Fruit fly (Drosophila melanogaster) whole organism, prepupa: ENCODE results near the gene CG14194.

Experiments used
- Blimp-1 ChIP-seq: fragments of 200-800 bp; sonication (Bioruptor generic); optimal IDR thresholded peaks from 3 replicates; lab custom pipeline; 2017; ENCODE audit warnings: missing biosample characterization, missing genetic modification characterization, mild to moderate bottlenecking, moderate library complexity, missing genetic modification reagents
- CG10631 ChIP-seq: fragments of 200-800 bp; sonication (Bioruptor generic); optimal IDR thresholded peaks from 2 replicates; lab custom pipeline; 2016; ENCODE audit warnings: missing biosample characterization, missing genetic modification characterization
- CG10669 ChIP-seq: fragments of 200-800 bp; sonication (Bioruptor generic); optimal IDR thresholded peaks from 3 replicates; lab custom pipeline; 2018; ENCODE audit warnings: missing biosample characterization, mild to moderate bottlenecking, missing genetic modification characterization, moderate library complexity
- CG11294 ChIP-seq: fragments of 200-800 bp; sonication (Bioruptor generic); IDR thresholded peaks from 2 replicates; pipeline ENCODE4 v1.3.6; 2022; ENCODE audit warnings: missing biosample characterization, missing genetic modification characterization
- CG15336 ChIP-seq: fragments of 200-800 bp; sonication (Bioruptor generic); IDR thresholded peaks from 2 replicates; pipeline ENCODE4 v1.3.6; 2022; ENCODE audit warnings: missing biosample characterization, missing genetic modification characterization
- CG1621 ChIP-seq: fragments of 200-800 bp; sonication (Bioruptor generic); optimal IDR thresholded peaks from 3 replicates; lab custom pipeline; 2018; ENCODE audit warnings: missing biosample characterization, mild to moderate bottlenecking, missing genetic modification characterization
- CG16779 ChIP-seq: fragments of 200-800 bp; sonication (Bioruptor generic); optimal IDR thresholded peaks from 3 replicates; lab custom pipeline; 2017; ENCODE audit warnings: missing biosample characterization, mild to moderate bottlenecking, missing genetic modification characterization
- CG3032 ChIP-seq: fragments of 200-800 bp; optimal IDR thresholded peaks from 2 replicates; lab custom pipeline; 2019; ENCODE audit warnings: missing biosample characterization, mild to moderate bottlenecking, missing genetic modification characterization, moderate library complexity
- CG31627 ChIP-seq: fragments of 200-800 bp; sonication (Bioruptor generic); optimal IDR thresholded peaks from 3 replicates; lab custom pipeline; 2016; ENCODE audit warnings: missing biosample characterization, missing genetic modification characterization
- CG32006 ChIP-seq: fragments of 200-800 bp; sonication (Bioruptor generic); optimal IDR thresholded peaks from 3 replicates; lab custom pipeline; 2017; ENCODE audit warnings: missing biosample characterization, mild to moderate bottlenecking, missing genetic modification characterization
- CG3919 ChIP-seq: fragments of 200-800 bp; sonication (Bioruptor generic); optimal IDR thresholded peaks from 3 replicates; lab custom pipeline; 2016; ENCODE audit warnings: missing biosample characterization, missing genetic modification characterization
- CG6163 ChIP-seq: fragments of 200-800 bp; sonication (Bioruptor generic); IDR thresholded peaks from 3 replicates; pipeline ENCODE4 v1.3.6; 2022; ENCODE audit warnings: missing biosample characterization, missing genetic modification characterization
- CG6276 ChIP-seq: fragments of 200-800 bp; sonication (Bioruptor generic); optimal IDR thresholded peaks from 2 replicates; lab custom pipeline; 2017; ENCODE audit warnings: missing biosample characterization, mild to moderate bottlenecking, missing genetic modification characterization
- CG6792 ChIP-seq: fragments of 200-800 bp; sonication (Bioruptor generic); optimal IDR thresholded peaks from 3 replicates; lab custom pipeline; 2016; ENCODE audit warnings: missing biosample characterization, missing genetic modification characterization
- CG6808 ChIP-seq: fragments of 200-800 bp; sonication (Bioruptor generic); optimal IDR thresholded peaks from 3 replicates; lab custom pipeline; 2017; ENCODE audit warnings: missing biosample characterization, missing genetic modification characterization, mild to moderate bottlenecking, moderate library complexity, missing genetic modification reagents
- CG7368 ChIP-seq: fragments of 200-800 bp; sonication (Bioruptor generic); optimal IDR thresholded peaks from 3 replicates; lab custom pipeline; 2016; ENCODE audit warnings: missing biosample characterization, missing genetic modification characterization
- CG8319 ChIP-seq: fragments of 200-800 bp; sonication (Bioruptor generic); optimal IDR thresholded peaks from 3 replicates; lab custom pipeline; 2016; ENCODE audit warnings: missing biosample characterization, missing genetic modification characterization
- CG8632 ChIP-seq: fragments of 200-800 bp; sonication (Bioruptor generic); optimal IDR thresholded peaks from 3 replicates; lab custom pipeline; 2016; ENCODE audit warnings: missing biosample characterization, missing genetic modification characterization
- Eip78C ChIP-seq: fragments of 200-800 bp; sonication (Bioruptor generic); peaks from one replicate; lab custom pipeline; 2016; ENCODE audit warnings: missing biosample characterization, missing genetic modification characterization
- Ets96B ChIP-seq: fragments of 200-800 bp; optimal IDR thresholded peaks from 2 replicates; lab custom pipeline; 2019; ENCODE audit warnings: missing biosample characterization, mild to moderate bottlenecking, missing genetic modification characterization, moderate library complexity
- Gug ChIP-seq: fragments of 200-800 bp; sonication (Bioruptor generic); IDR thresholded peaks from 2 replicates; pipeline ENCODE4 v1.3.6; 2022; ENCODE audit warnings: missing biosample characterization, missing genetic modification characterization
- Hr38 ChIP-seq: sonication (Bioruptor generic); optimal IDR thresholded peaks from 2 replicates; lab custom pipeline; 2016; ENCODE audit warnings: missing biosample characterization, missing genetic modification characterization
- Hr39 ChIP-seq: fragments of 200-800 bp; sonication (Bioruptor generic); optimal IDR thresholded peaks from 2 replicates; lab custom pipeline; 2016; ENCODE audit warnings: missing biosample characterization, missing genetic modification characterization
- Hr4 ChIP-seq: fragments of 200-800 bp; sonication (Bioruptor generic); optimal IDR thresholded peaks from 3 replicates; lab custom pipeline; 2016; ENCODE audit warnings: missing biosample characterization, missing genetic modification characterization
- Lpt ChIP-seq: fragments of 200-800 bp; sonication (Bioruptor generic); optimal IDR thresholded peaks from 3 replicates; lab custom pipeline; 2016; ENCODE audit warnings: missing biosample characterization, missing genetic modification characterization
- Met ChIP-seq: fragments of 200-800 bp; sonication (Bioruptor generic); optimal IDR thresholded peaks from 3 replicates; lab custom pipeline; 2016; ENCODE audit warnings: missing biosample characterization, missing genetic modification characterization
- OdsH ChIP-seq: fragments of 200-800 bp; sonication (Bioruptor generic); optimal IDR thresholded peaks from 3 replicates; lab custom pipeline; 2016; ENCODE audit warnings: missing biosample characterization, missing genetic modification characterization
- Sox102F ChIP-seq: fragments of 200-800 bp; sonication (Bioruptor generic); optimal IDR thresholded peaks from 2 replicates; lab custom pipeline; 2016; ENCODE audit warnings: missing biosample characterization, mild to moderate bottlenecking, missing genetic modification characterization
- Sox14 ChIP-seq: fragments of 200-800 bp; sonication (Bioruptor generic); optimal IDR thresholded peaks from 3 replicates; lab custom pipeline; 2016; ENCODE audit warnings: missing biosample characterization, missing genetic modification characterization
- Sox15 ChIP-seq: fragments of 200-800 bp; sonication (Bioruptor generic); optimal IDR thresholded peaks from 3 replicates; lab custom pipeline; 2016; ENCODE audit warnings: missing biosample characterization, missing genetic modification characterization
- achi ChIP-seq: fragments of 200-800 bp; sonication (Bioruptor generic); optimal IDR thresholded peaks from 3 replicates; lab custom pipeline; 2016; ENCODE audit warnings: missing biosample characterization, missing genetic modification characterization
- acj6 ChIP-seq: fragments of 200-800 bp; sonication (Bioruptor generic); optimal IDR thresholded peaks from 3 replicates; lab custom pipeline; 2016; ENCODE audit warnings: missing biosample characterization, missing genetic modification characterization
- dsx ChIP-seq: fragments of 200-800 bp; optimal IDR thresholded peaks from 3 replicates; lab custom pipeline; 2019; ENCODE audit warnings: missing biosample characterization, mild to moderate bottlenecking, missing genetic modification characterization, moderate library complexity; ENCODE audit not compliant: poor library complexity, severe bottlenecking
- eg ChIP-seq: fragments of 200-800 bp; sonication (Bioruptor generic); IDR thresholded peaks from 3 replicates; pipeline ENCODE4 v1.3.6; 2022; ENCODE audit warnings: missing biosample characterization, missing genetic modification characterization
- esn ChIP-seq: fragments of 200-800 bp; sonication (Bioruptor generic); optimal IDR thresholded peaks from 2 replicates; lab custom pipeline; 2016; ENCODE audit warnings: missing biosample characterization, mild to moderate bottlenecking, missing genetic modification characterization, moderate library complexity
- fd85E ChIP-seq: fragments of 200-800 bp; sonication (Bioruptor generic); optimal IDR thresholded peaks from 3 replicates; lab custom pipeline; 2016; ENCODE audit warnings: missing biosample characterization, missing genetic modification characterization
- fkh ChIP-seq: fragments of 200-800 bp; sonication (Bioruptor generic); optimal IDR thresholded peaks from 3 replicates; lab custom pipeline; 2017; ENCODE audit warnings: missing biosample characterization, mild to moderate bottlenecking, missing genetic modification characterization, moderate library complexity
- net ChIP-seq: fragments of 200-800 bp; sonication (Bioruptor generic); optimal IDR thresholded peaks from 3 replicates; lab custom pipeline; 2016; ENCODE audit warnings: missing biosample characterization, missing genetic modification characterization
- pdm3 ChIP-seq: fragments of 200-800 bp; sonication (Bioruptor generic); optimal IDR thresholded peaks from 3 replicates; lab custom pipeline; 2016; ENCODE audit warnings: missing biosample characterization, missing genetic modification characterization
- salr ChIP-seq, 2 experiments: fragments of 200-800 bp; sonication (Bioruptor generic); optimal IDR thresholded peaks; 3 replicates each; lab custom pipeline; 2016 to 2018; ENCODE audit warnings: missing biosample characterization in 2 of 2, missing genetic modification characterization in 2 of 2, mild to moderate bottlenecking in 1 of 2
- ss ChIP-seq, 2 experiments: fragments of 200-800 bp; sonication (Bioruptor generic); optimal IDR thresholded peaks; 2 replicates in 1 of 2; 3 replicates in 1 of 2; lab custom pipeline; 2017 to 2018; ENCODE audit warnings: mild to moderate bottlenecking in 2 of 2, missing biosample characterization in 2 of 2, missing genetic modification characterization in 2 of 2, moderate library complexity in 1 of 2
- svp ChIP-seq: fragments of 200-800 bp; sonication (Bioruptor generic); peaks from one replicate; lab custom pipeline; 2016; ENCODE audit warnings: missing biosample characterization, missing genetic modification characterization
- topi ChIP-seq: fragments of 200-800 bp; sonication (Bioruptor generic); optimal IDR thresholded peaks from 3 replicates; lab custom pipeline; 2016; ENCODE audit warnings: missing biosample characterization, missing genetic modification characterization

CG14194 gene

dm6 chrX:19187624-19188085, 5.7 kb upstream of the CG14194 start, which contains the start of gene Mec2 (continued):
- TF ChIP-seq CG8632 (GFP tag; lab: Kevin White, UChicago) (peak; percentile 72), Eip78C (GFP tag; lab: Kevin White, UChicago) (peak; percentile 91), Hr4 (GFP tag; lab: Kevin White, UChicago) (peak; percentile 73), topi (peak; percentile 72), Sox14 (peak; percentile 87), dsx (peak; percentile 68), Sox102F (GFP tag; lab: Kevin White, UChicago) (peak; percentile 79), CG3919 (GFP tag; lab: Kevin White, UChicago) (peak; percentile 66), CG6163 (peak; percentile 82), CG10631 (peak; percentile 72), Hr39 (GFP tag; lab: Kevin White, UChicago) (peak; percentile 85), acj6 (peak; percentile 78), CG8319 (GFP tag; lab: Kevin White, UChicago) (peak; percentile 53), CG10669 (GFP tag; lab: Kevin White, UChicago) (peak; percentile 67), CG11294 (GFP tag; lab: Robert Waterston, UW) (0 out of 2 replicates have a peak, but pooled peaks have one; percentile 26), Lpt (peak; percentile 57), Ets96B (tag; lab: Kevin White, UChicago) (peak; percentile 62), esn (GFP tag; lab: Kevin White, UChicago) (peak; percentile 86), fkh (no peak), CG7368 (GFP tag; lab: Kevin White, UChicago) (peak; percentile 58), CG15336 (GFP tag; lab: Robert Waterston, UW) (peak; percentile 65), ss (GFP tag; optimal IDR thresholded peaks at IDR 0.05; lab: Kevin White, UChicago) (peak; percentile 12 to 71), svp (GFP tag; lab: Kevin White, UChicago) (peak; percentile 99), Met (peak; percentile 80), CG1621 (tag; lab: Kevin White, UChicago) (peak; percentile 74), Sox15 (GFP tag; lab: Kevin White, UChicago) (peak; percentile 64), Blimp-1 (GFP tag; lab: Kevin White, UChicago) (peak; percentile 43), CG31627 (peak; percentile 88), CG16779 (tag; lab: Kevin White, UChicago) (peak; percentile 52), Hr38 (GFP tag; lab: Kevin White, UChicago) (no peak)

DNA sequence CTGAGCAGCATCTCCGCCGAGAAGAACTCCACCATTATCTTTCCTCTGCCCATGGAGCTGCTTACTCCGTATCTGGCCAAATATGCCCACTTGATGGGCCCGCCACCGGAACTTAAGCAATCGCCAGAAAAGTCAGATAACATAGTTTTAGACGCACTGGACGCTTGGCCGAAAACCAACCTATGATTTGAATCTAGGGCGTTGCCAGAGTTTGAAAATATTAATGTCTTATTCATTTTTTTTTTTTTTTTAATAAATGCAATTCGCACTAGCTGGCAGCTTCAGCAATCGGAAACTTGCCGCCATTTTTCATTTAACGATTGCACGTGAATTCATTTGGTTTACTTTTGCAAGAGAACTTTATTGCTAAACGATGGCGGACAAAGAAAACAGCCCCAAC, 3.5 kb upstream of the CG14194 start, which contains the start of gene HP1D3csd:
HP1D3csd (plus strand) TSS at position 312 of the 400 bp plus-strand sequence.
- peak; percentile 74 for TF ChIP-seq Eip78C (GFP tag; lab: Kevin White, UChicago)
- TF ChIP-seq CG6792 (GFP tag; lab: Kevin White, UChicago) = no peak
- no peak for TF ChIP-seq Lpt
- TF ChIP-seq Sox102F (GFP tag; lab: Kevin White, UChicago) = no peak
- TF ChIP-seq CG3032 = peak; percentile 10
- no peak for TF ChIP-seq OdsH (GFP tag; lab: Kevin White, UChicago)
- TF ChIP-seq eg = peak; percentile 48; the same call in 2 of the 3 replicates
- TF ChIP-seq achi (GFP tag; lab: Kevin White, UChicago) = no peak
- TF ChIP-seq salr (GFP tag; optimal IDR thresholded peaks at IDR 0.05; lab: Kevin White, UChicago) = no peak
- TF ChIP-seq Hr38 (GFP tag; lab: Kevin White, UChicago) = no peak
- TF ChIP-seq ss (GFP tag; optimal IDR thresholded peaks at IDR 0.05; lab: Kevin White, UChicago) = peak in 1 of 2 experiments; percentile 10
- TF ChIP-seq Gug (GFP tag; lab: Robert Waterston, UW) = peak; percentile 22; the same call in 1 of the 2 replicates
- TF ChIP-seq CG8319 (GFP tag; lab: Kevin White, UChicago) = no peak
- no peak for TF ChIP-seq fd85E (GFP tag; lab: Kevin White, UChicago)
- no peak for TF ChIP-seq Hr4 (GFP tag; lab: Kevin White, UChicago)
- no peak for TF ChIP-seq pdm3
- TF ChIP-seq CG6808 = no peak
- no peak for TF ChIP-seq CG32006 (GFP tag; lab: Kevin White, UChicago)
- no peak for TF ChIP-seq CG6276 (GFP tag; lab: Kevin White, UChicago)
- peak; percentile 63; the same call in 2 of the 3 replicates for TF ChIP-seq CG6163
- TF ChIP-seq CG16779 (tag; lab: Kevin White, UChicago) = no peak
- no peak for TF ChIP-seq net (GFP tag; lab: Kevin White, UChicago)
